Worm (Caenorhabditis elegans): ENCODE measurements around the gene M02D8.5.
A peak's percentile ranks its signal among the peaks of the same experiment; 100 is the strongest.

Gene M02D8.5

ce11 chrX:8799925-8800324 is 38.5 kb upstream of the M02D8.5 start:
- TF ChIP-seq F13C5.2 (tag; optimal IDR thresholded peaks at IDR 0.05) (no peak), sea-1 (GFP tag; conservative IDR thresholded peaks at IDR 0.05) (no peak), ceh-13 (GFP tag; optimal IDR thresholded peaks at IDR 0.05) (no peak), tra-4 (tag; optimal IDR thresholded peaks at IDR 0.05) (no peak), ets-7 (tag; optimal IDR thresholded peaks at IDR 0.05) (no peak), hmg-4 (GFP tag; optimal IDR thresholded peaks at IDR 0.05) (no peak), hnd-1 (tag; optimal IDR thresholded peaks at IDR 0.05) (no peak), tbx-37 (GFP tag; conservative IDR thresholded peaks at IDR 0.05) (no peak), ceh-36 (tag; optimal IDR thresholded peaks at IDR 0.05) (no peak), hmbx-1 (tag; optimal IDR thresholded peaks at IDR 0.05) (no peak), ama-1 (optimal IDR thresholded peaks at IDR 0.05) (no peak), aly-1 (tag; optimal IDR thresholded peaks at IDR 0.05) (no peak), scrt-1 (GFP tag; IDR thresholded peaks at IDR 0.05) (no peak), tbx-11 (GFP tag; IDR thresholded peaks at IDR 0.05) (no peak), B0310.2 (tag; optimal IDR thresholded peaks at IDR 0.05) (no peak), pes-1 (GFP tag; IDR thresholded peaks at IDR 0.05) (no peak)

ce11 chrX:8797653-8798052 is 36.3 kb upstream of the M02D8.5 start:
- TF ChIP-seq ceh-13 (GFP tag; optimal IDR thresholded peaks at IDR 0.05) (no peak), F13C5.2 (tag; optimal IDR thresholded peaks at IDR 0.05) (no peak), scrt-1 (GFP tag; IDR thresholded peaks at IDR 0.05) (no peak), ama-1 (optimal IDR thresholded peaks at IDR 0.05) (no peak), sea-1 (GFP tag; conservative IDR thresholded peaks at IDR 0.05) (no peak), hmbx-1 (tag; optimal IDR thresholded peaks at IDR 0.05) (no peak), pes-1 (GFP tag; IDR thresholded peaks at IDR 0.05) (no peak), tbx-11 (GFP tag; IDR thresholded peaks at IDR 0.05) (no peak), hmg-4 (GFP tag; optimal IDR thresholded peaks at IDR 0.05) (no peak), ets-7 (tag; optimal IDR thresholded peaks at IDR 0.05) (no peak), aly-1 (tag; optimal IDR thresholded peaks at IDR 0.05) (no peak), ceh-36 (tag; optimal IDR thresholded peaks at IDR 0.05) (no peak), B0310.2 (tag; optimal IDR thresholded peaks at IDR 0.05) (no peak)

- TF ChIP-seq hmg-4 (GFP tag; optimal IDR thresholded peaks at IDR 0.05) (no peak), scrt-1 (GFP tag; IDR thresholded peaks at IDR 0.05) (no peak), pes-1 (GFP tag; IDR thresholded peaks at IDR 0.05) (peak; percentile 72), sea-1 (GFP tag; conservative IDR thresholded peaks at IDR 0.05) (0 out of 2 replicates have a peak, but pooled peaks have one; percentile 27), ceh-36 (tag; optimal IDR thresholded peaks at IDR 0.05) (no peak)
Observed at ce11 chrX:8796699-8797282, 35.4 kb upstream of the M02D8.5 start, which contains the start of gene R04E5.7. R04E5.7 (minus strand) TSS chrX:8797262.

- no peak for TF ChIP-seq aly-1 (tag; optimal IDR thresholded peaks at IDR 0.05)
- no peak for TF ChIP-seq tbx-11 (GFP tag; IDR thresholded peaks at IDR 0.05)
- no peak for TF ChIP-seq pes-1 (GFP tag; IDR thresholded peaks at IDR 0.05)
- TF ChIP-seq tbx-37 (GFP tag; conservative IDR thresholded peaks at IDR 0.05): no peak
- no peak for TF ChIP-seq F13C5.2 (tag; optimal IDR thresholded peaks at IDR 0.05)
- no peak for TF ChIP-seq hmg-4 (GFP tag; optimal IDR thresholded peaks at IDR 0.05)
- TF ChIP-seq hnd-1 (tag; optimal IDR thresholded peaks at IDR 0.05): no peak
- no peak for TF ChIP-seq sea-1 (GFP tag; conservative IDR thresholded peaks at IDR 0.05)
- TF ChIP-seq B0310.2 (tag; optimal IDR thresholded peaks at IDR 0.05): no peak
- no peak for TF ChIP-seq hmbx-1 (tag; optimal IDR thresholded peaks at IDR 0.05)
- TF ChIP-seq ets-7 (tag; optimal IDR thresholded peaks at IDR 0.05): no peak
- no peak for TF ChIP-seq ceh-13 (GFP tag; optimal IDR thresholded peaks at IDR 0.05)
- no peak for TF ChIP-seq flt-1 (GFP tag; IDR thresholded peaks at IDR 0.05)
Observed at ce11 chrX:8791821-8792220, 30.4 kb upstream of the M02D8.5 start, which contains the start of gene chup-1. chup-1 (plus strand) TSS chrX:8792160.

- TF ChIP-seq scrt-1 (GFP tag; IDR thresholded peaks at IDR 0.05): no peak
- TF ChIP-seq hmg-4 (GFP tag; optimal IDR thresholded peaks at IDR 0.05): no peak
- TF ChIP-seq tbx-11 (GFP tag; IDR thresholded peaks at IDR 0.05): no peak
- no peak for TF ChIP-seq ceh-13 (GFP tag; optimal IDR thresholded peaks at IDR 0.05)
- TF ChIP-seq pes-1 (GFP tag; IDR thresholded peaks at IDR 0.05): no peak
- TF ChIP-seq sea-1 (GFP tag; conservative IDR thresholded peaks at IDR 0.05): no peak
- no peak for TF ChIP-seq ama-1 (optimal IDR thresholded peaks at IDR 0.05)
- TF ChIP-seq tra-4 (tag; optimal IDR thresholded peaks at IDR 0.05): no peak
- TF ChIP-seq ets-7 (tag; optimal IDR thresholded peaks at IDR 0.05): no peak
- TF ChIP-seq hmbx-1 (tag; optimal IDR thresholded peaks at IDR 0.05): no peak
- no peak for TF ChIP-seq B0310.2 (tag; optimal IDR thresholded peaks at IDR 0.05)
- no peak for TF ChIP-seq ceh-36 (tag; optimal IDR thresholded peaks at IDR 0.05)
- no peak for TF ChIP-seq aly-1 (tag; optimal IDR thresholded peaks at IDR 0.05)
Observed at ce11 chrX:8790093-8790492, 28.7 kb upstream of the M02D8.5 start.

ce11 chrX:8789014-8789506 is 27.7 kb upstream of the M02D8.5 start, which contains the start of gene unc-27:
unc-27 (plus strand) TSS chrX:8789456.
- TF ChIP-seq ama-1 (optimal IDR thresholded peaks at IDR 0.05) (no peak), scrt-1 (GFP tag; IDR thresholded peaks at IDR 0.05) (no peak), hnd-1 (tag; optimal IDR thresholded peaks at IDR 0.05) (no peak), sea-1 (GFP tag; conservative IDR thresholded peaks at IDR 0.05) (no peak), aly-1 (tag; optimal IDR thresholded peaks at IDR 0.05) (no peak), ceh-36 (tag; optimal IDR thresholded peaks at IDR 0.05) (no peak), hmbx-1 (tag; optimal IDR thresholded peaks at IDR 0.05) (no peak), F13C5.2 (tag; optimal IDR thresholded peaks at IDR 0.05) (no peak), flt-1 (GFP tag; IDR thresholded peaks at IDR 0.05) (no peak), tra-4 (tag; optimal IDR thresholded peaks at IDR 0.05) (no peak), tbx-37 (GFP tag; conservative IDR thresholded peaks at IDR 0.05) (no peak), ets-7 (tag; optimal IDR thresholded peaks at IDR 0.05) (no peak), tbx-11 (GFP tag; IDR thresholded peaks at IDR 0.05) (no peak), pes-1 (GFP tag; IDR thresholded peaks at IDR 0.05) (no peak), B0310.2 (tag; optimal IDR thresholded peaks at IDR 0.05) (no peak), hmg-4 (GFP tag; optimal IDR thresholded peaks at IDR 0.05) (no peak), ceh-13 (GFP tag; optimal IDR thresholded peaks at IDR 0.05) (no peak)

- TF ChIP-seq flt-1 (GFP tag; IDR thresholded peaks at IDR 0.05) (no peak), F13C5.2 (tag; optimal IDR thresholded peaks at IDR 0.05) (no peak), tbx-37 (GFP tag; conservative IDR thresholded peaks at IDR 0.05) (no peak), ama-1 (optimal IDR thresholded peaks at IDR 0.05) (no peak), hnd-1 (tag; optimal IDR thresholded peaks at IDR 0.05) (no peak), tbx-11 (GFP tag; IDR thresholded peaks at IDR 0.05) (no peak), tra-4 (tag; optimal IDR thresholded peaks at IDR 0.05) (no peak), aly-1 (tag; optimal IDR thresholded peaks at IDR 0.05) (no peak), pes-1 (GFP tag; IDR thresholded peaks at IDR 0.05) (no peak), sea-1 (GFP tag; conservative IDR thresholded peaks at IDR 0.05) (no peak), scrt-1 (GFP tag; IDR thresholded peaks at IDR 0.05) (no peak), ceh-13 (GFP tag; optimal IDR thresholded peaks at IDR 0.05) (no peak), ets-7 (tag; optimal IDR thresholded peaks at IDR 0.05) (no peak), B0310.2 (tag; optimal IDR thresholded peaks at IDR 0.05) (no peak), ceh-36 (tag; optimal IDR thresholded peaks at IDR 0.05) (no peak), hmg-4 (GFP tag; optimal IDR thresholded peaks at IDR 0.05) (no peak)
Observed at ce11 chrX:8787689-8788222, 26.4 kb upstream of the M02D8.5 start.

All from whole organism, early embryonic.